Fruit fly (Drosophila melanogaster) whole organism, embryonic: ENCODE data around the gene MAGE.

Source experiments
- CG10462 ChIP-seq: fragments of 200-800 bp; sonication (Bioruptor generic); optimal IDR thresholded peaks from 2 replicates; lab custom pipeline; 2016; ENCODE audit warnings: missing biosample characterization, missing genetic modification characterization
- CG10543 ChIP-seq: fragments of 200-800 bp; sonication (Bioruptor generic); optimal IDR thresholded peaks from 3 replicates; lab custom pipeline; 2017; ENCODE audit warnings: missing biosample characterization, mild to moderate bottlenecking, missing genetic modification characterization, moderate library complexity
- CG10654 ChIP-seq: fragments of 200-800 bp; sonication (Bioruptor generic); optimal IDR thresholded peaks from 2 replicates; lab custom pipeline; 2016; ENCODE audit warnings: missing biosample characterization, missing genetic modification characterization
- CG12155 ChIP-seq: fragments of 200-800 bp; sonication (Bioruptor generic); optimal IDR thresholded peaks from 3 replicates; lab custom pipeline; 2016; ENCODE audit warnings: missing biosample characterization, missing genetic modification characterization
- CG13775 ChIP-seq: fragments of 200-800 bp; sonication (Bioruptor generic); optimal IDR thresholded peaks from 3 replicates; lab custom pipeline; 2017; ENCODE audit warnings: missing biosample characterization, mild to moderate bottlenecking, missing genetic modification characterization
- CG15479 ChIP-seq: fragments of 200-800 bp; sonication (Bioruptor generic); optimal IDR thresholded peaks from 3 replicates; lab custom pipeline; 2019; ENCODE audit warnings: missing biosample characterization, mild to moderate bottlenecking, missing genetic modification characterization, moderate library complexity
- CG15514 ChIP-seq: fragments of 200-800 bp; sonication (Bioruptor generic); optimal IDR thresholded peaks from 3 replicates; lab custom pipeline; 2017; ENCODE audit warnings: missing biosample characterization, missing genetic modification characterization, mild to moderate bottlenecking, moderate library complexity, missing genetic modification reagents
- CG16815 ChIP-seq: fragments of 200-800 bp; sonication (Bioruptor generic); optimal IDR thresholded peaks from 3 replicates; lab custom pipeline; 2017; ENCODE audit warnings: missing biosample characterization, mild to moderate bottlenecking, missing genetic modification characterization
- CG18599 ChIP-seq: fragments of 200-800 bp; sonication (Bioruptor generic); optimal IDR thresholded peaks from 3 replicates; lab custom pipeline; 2017; ENCODE audit warnings: missing biosample characterization, missing genetic modification characterization, mild to moderate bottlenecking, moderate library complexity, missing genetic modification reagents
- CG2875 ChIP-seq: fragments of 200-800 bp; sonication (Bioruptor generic); optimal IDR thresholded peaks from 2 replicates; lab custom pipeline; 2017; ENCODE audit warnings: missing biosample characterization, mild to moderate bottlenecking, missing genetic modification characterization, missing genetic modification reagents
- CG4328 ChIP-seq: fragments of 200-800 bp; sonication (Bioruptor generic); optimal IDR thresholded peaks from 3 replicates; lab custom pipeline; 2017; ENCODE audit warnings: missing biosample characterization, missing genetic modification reagents, missing genetic modification characterization
- CG43689 ChIP-seq: fragments of 200-800 bp; sonication (Bioruptor generic); IDR thresholded peaks from 2 replicates; pipeline ENCODE4 v1.3.6; 2022; ENCODE audit warnings: missing biosample characterization, missing genetic modification characterization
- CG4617 ChIP-seq: fragments of 200-800 bp; sonication (Bioruptor generic); optimal IDR thresholded peaks from 3 replicates; lab custom pipeline; 2016; ENCODE audit warnings: missing biosample characterization, missing genetic modification characterization, borderline replicate concordance
- CG7556 ChIP-seq: fragments of 200-800 bp; sonication (Bioruptor generic); optimal IDR thresholded peaks from 2 replicates; lab custom pipeline; 2017; ENCODE audit warnings: missing biosample characterization, mild to moderate bottlenecking, missing genetic modification characterization
- CG7786 ChIP-seq: fragments of 200-800 bp; sonication (Bioruptor generic); optimal IDR thresholded peaks from 2 replicates; lab custom pipeline; 2016; ENCODE audit warnings: missing biosample characterization, missing genetic modification characterization
- CG7928 ChIP-seq: fragments of 200-800 bp; sonication (Bioruptor generic); optimal IDR thresholded peaks from 2 replicates; lab custom pipeline; 2017; ENCODE audit warnings: missing biosample characterization, mild to moderate bottlenecking, missing genetic modification characterization
- CG8359 ChIP-seq: fragments of 200-800 bp; sonication (Bioruptor generic); optimal IDR thresholded peaks from 2 replicates; lab custom pipeline; 2017; ENCODE audit warnings: missing biosample characterization, mild to moderate bottlenecking, missing genetic modification characterization, borderline replicate concordance
- CG8924 ChIP-seq: fragments of 200-800 bp; optimal IDR thresholded peaks from 3 replicates; lab custom pipeline; 2019; ENCODE audit warnings: missing biosample characterization, mild to moderate bottlenecking, missing genetic modification characterization, moderate library complexity
- CG9817 ChIP-seq: fragments of 200-800 bp; sonication (Bioruptor generic); optimal IDR thresholded peaks from 2 replicates; lab custom pipeline; 2018; ENCODE audit warnings: missing biosample characterization, mild to moderate bottlenecking, missing genetic modification characterization, moderate library complexity
- CG9932 ChIP-seq: fragments of 200-800 bp; sonication (Bioruptor generic); IDR thresholded peaks from 2 replicates; pipeline ENCODE4 v1.3.6; 2022; ENCODE audit warnings: missing biosample characterization, missing genetic modification characterization
- Dll ChIP-seq: fragments of 200-800 bp; sonication (Bioruptor generic); IDR thresholded peaks from 4 replicates; pipeline ENCODE4 v1.3.6; 2022; ENCODE audit warnings: missing biosample characterization, missing genetic modification characterization; ENCODE audit not compliant: partially characterized antibody
- ERR ChIP-seq: fragments of 200-800 bp; sonication (Bioruptor generic); optimal IDR thresholded peaks from 2 replicates; lab custom pipeline; 2016; ENCODE audit warnings: missing biosample characterization, missing genetic modification characterization
- Gug ChIP-seq: fragments of 200-800 bp; sonication (Bioruptor generic); IDR thresholded peaks from 4 replicates; pipeline ENCODE4 v1.3.6; 2022; ENCODE audit warnings: missing biosample characterization, missing genetic modification characterization
- H2.0 ChIP-seq: fragments of 200-800 bp; sonication (Bioruptor generic); IDR thresholded peaks from 2 replicates; pipeline ENCODE4 v1.3.6; 2022; ENCODE audit warnings: missing biosample characterization, missing genetic modification characterization
- Hr51 ChIP-seq, 2 experiments: fragments of 200-800 bp; sonication (Bioruptor generic); optimal IDR thresholded peaks; 2 replicates in 1 of 2; 3 replicates in 1 of 2; lab custom pipeline; 2016 to 2018; ENCODE audit warnings: missing biosample characterization in 2 of 2, missing genetic modification characterization in 2 of 2, mild to moderate bottlenecking in 1 of 2, moderate library complexity in 1 of 2
- Max ChIP-seq: fragments of 200-800 bp; sonication (Bioruptor generic); optimal IDR thresholded peaks from 2 replicates; lab custom pipeline; 2016; ENCODE audit warnings: missing biosample characterization, mild to moderate bottlenecking, missing genetic modification characterization
- Opbp ChIP-seq: fragments of 200-800 bp; sonication (Bioruptor generic); IDR thresholded peaks from 3 replicates; pipeline ENCODE4 v1.3.6; 2022; ENCODE audit warnings: missing biosample characterization, missing genetic modification characterization; ENCODE audit not compliant: partially characterized antibody
- Spps ChIP-seq: fragments of 200-800 bp; sonication (Bioruptor generic); optimal IDR thresholded peaks from 2 replicates; lab custom pipeline; 2018; ENCODE audit warnings: missing biosample characterization, mild to moderate bottlenecking, missing genetic modification characterization
- Sry-β ChIP-seq: fragments of 200-800 bp; sonication (Bioruptor generic); optimal IDR thresholded peaks from 2 replicates; lab custom pipeline; 2018; ENCODE audit warnings: missing biosample characterization, mild to moderate bottlenecking, missing genetic modification characterization, moderate library complexity
- YL-1 ChIP-seq: fragments of 200-800 bp; sonication (Bioruptor generic); optimal IDR thresholded peaks from 3 replicates; lab custom pipeline; 2017; ENCODE audit warnings: missing biosample characterization, mild to moderate bottlenecking, missing genetic modification characterization
- cg ChIP-seq: fragments of 200-800 bp; sonication (Bioruptor generic); optimal IDR thresholded peaks from 3 replicates; lab custom pipeline; 2019; ENCODE audit warnings: missing biosample characterization, mild to moderate bottlenecking, missing genetic modification characterization, moderate library complexity
- crc ChIP-seq: fragments of 200-800 bp; sonication (Bioruptor generic); optimal IDR thresholded peaks from 2 replicates; lab custom pipeline; 2016; ENCODE audit warnings: missing biosample characterization, missing genetic modification characterization
- croc ChIP-seq: fragments of 200-800 bp; sonication (Bioruptor generic); conservative IDR thresholded peaks from 3 replicates; pipeline ENCODE4 v1.3.6; 2022; ENCODE audit warnings: missing biosample characterization, missing genetic modification characterization
- crp ChIP-seq, 2 experiments: fragments of 200-800 bp; sonication (Bioruptor generic); optimal IDR thresholded peaks; 2 replicates in 1 of 2; 3 replicates in 1 of 2; lab custom pipeline; 2017; ENCODE audit warnings: missing biosample characterization in 2 of 2, missing genetic modification characterization in 2 of 2, mild to moderate bottlenecking in 1 of 2, moderate library complexity in 1 of 2
- eyg ChIP-seq: fragments of 200-800 bp; sonication (Bioruptor generic); optimal IDR thresholded peaks from 3 replicates; lab custom pipeline; 2016; ENCODE audit warnings: missing biosample characterization, missing genetic modification characterization
- insv ChIP-seq, 2 experiments: fragments of 200-800 bp; sonication (Bioruptor generic); optimal IDR thresholded peaks; 3 replicates each; lab custom pipeline; 2016 to 2018; ENCODE audit warnings: missing biosample characterization in 2 of 2, missing genetic modification characterization in 2 of 2
- lab ChIP-seq: fragments of 200-800 bp; sonication (Bioruptor generic); optimal IDR thresholded peaks from 3 replicates; lab custom pipeline; 2017; ENCODE audit warnings: missing biosample characterization, missing genetic modification characterization, mild to moderate bottlenecking, moderate library complexity, missing genetic modification reagents
- lola ChIP-seq, 3 experiments: fragments of >200 bp in 2 of 3; fragments of 200-800 bp in 1 of 3; sonication (Bioruptor generic) in 1 of 3; optimal IDR thresholded peaks; 2 replicates each; lab custom pipeline; 2017 to 2019; ENCODE audit warnings: missing biosample characterization in 3 of 3, missing genetic modification characterization in 3 of 3, mild to moderate bottlenecking in 1 of 3, moderate library complexity in 1 of 3
- oc ChIP-seq: fragments of 200-800 bp; sonication (Bioruptor generic); optimal IDR thresholded peaks from 2 replicates; lab custom pipeline; 2018; ENCODE audit warnings: missing biosample characterization, mild to moderate bottlenecking, missing genetic modification characterization, moderate library complexity
- p53 ChIP-seq: fragments of 200-800 bp; sonication (Bioruptor generic); optimal IDR thresholded peaks from 2 replicates; lab custom pipeline; 2016; ENCODE audit warnings: missing biosample characterization, missing genetic modification characterization
- prd ChIP-seq, 3 experiments: fragments of >200 bp in 2 of 3; fragments of 200-800 bp in 1 of 3; sonication (Bioruptor generic) in 1 of 3; optimal IDR thresholded peaks in 2 of 3; IDR thresholded peaks in 1 of 3; 2 replicates in 2 of 3; 3 replicates in 1 of 3; pipeline versions ENCODE4 v1.3.6 to Lab custom; 2017 to 2022; ENCODE audit warnings: missing biosample characterization in 1 of 3, missing genetic modification characterization in 1 of 3
- ro ChIP-seq: fragments of 200-800 bp; sonication (Bioruptor generic); IDR thresholded peaks from 2 replicates; pipeline ENCODE4 v1.3.6; 2022; ENCODE audit warnings: missing biosample characterization, missing genetic modification characterization
- sr ChIP-seq: fragments of 200-800 bp; sonication (Bioruptor generic); IDR thresholded peaks from 3 replicates; pipeline ENCODE4 v1.3.6; 2022; ENCODE audit warnings: missing biosample characterization, missing genetic modification characterization
- tup ChIP-seq: fragments of 200-800 bp; sonication (Bioruptor generic); optimal IDR thresholded peaks from 2 replicates; lab custom pipeline; 2016; ENCODE audit warnings: missing biosample characterization, mild to moderate bottlenecking, missing genetic modification characterization, moderate library complexity
- wek ChIP-seq: fragments of 200-800 bp; sonication (Bioruptor generic); optimal IDR thresholded peaks from 3 replicates; lab custom pipeline; 2018; ENCODE audit warnings: missing biosample characterization, mild to moderate bottlenecking, missing genetic modification characterization, moderate library complexity
- zen2 ChIP-seq: fragments of 200-800 bp; sonication (Bioruptor generic); IDR thresholded peaks from 3 replicates; pipeline ENCODE4 v1.3.6; 2022; ENCODE audit warnings: missing biosample characterization, missing genetic modification characterization; ENCODE audit not compliant: partially characterized antibody

MAGE gene

dm6 chr3R:7108589-7109312, 46.2 kb downstream of the MAGE start (continued):
- peak in 1 of 3 experiments; percentile 99 for TF ChIP-seq lola (GFP tag; optimal IDR thresholded peaks at IDR 0.05; lab: Kevin White, UChicago)
- TF ChIP-seq CG10462 (GFP tag; lab: Kevin White, UChicago) = peak; percentile 98
- peak; percentile 97 for TF ChIP-seq Spps (tag; lab: Kevin White, UChicago)
- TF ChIP-seq p53 = peak; percentile 4
- TF ChIP-seq CG43689 (GFP tag; lab: Robert Waterston, UW) = no peak
- peak; percentile 98 for TF ChIP-seq CG8924 (tag; lab: Kevin White, UChicago)
- TF ChIP-seq crp (GFP tag; optimal IDR thresholded peaks at IDR 0.05; lab: Kevin White, UChicago) = peak; percentile 41 to 60
- no peak for TF ChIP-seq Opbp (GFP tag; lab: Robert Waterston, UW)
- peak; percentile 85 for TF ChIP-seq lab
- peak; percentile 51 for TF ChIP-seq CG15479
- peak; percentile 92 for TF ChIP-seq CG2875 (GFP tag; lab: Kevin White, UChicago)
- TF ChIP-seq CG10654 (GFP tag; lab: Kevin White, UChicago) = peak; percentile 94
- peak; percentile 97 for TF ChIP-seq croc (GFP tag; lab: Robert Waterston, UW)
- peak; percentile 83 for TF ChIP-seq CG7786 (GFP tag; lab: Kevin White, UChicago)
- peak; percentile 68 for TF ChIP-seq CG9817 (tag; lab: Kevin White, UChicago)
- peak; percentile 95 for TF ChIP-seq cg (GFP tag; lab: Kevin White, UChicago)
- no peak for TF ChIP-seq CG9932 (GFP tag; lab: Robert Waterston, UW)
- TF ChIP-seq Sry-β = peak; percentile 68
- peak; percentile 69 to 96 for TF ChIP-seq Hr51 (GFP tag; optimal IDR thresholded peaks at IDR 0.05; lab: Kevin White, UChicago)
- TF ChIP-seq Dll = no peak
- TF ChIP-seq oc (tag; lab: Kevin White, UChicago) = peak; percentile 97
- TF ChIP-seq CG18599 (GFP tag; lab: Kevin White, UChicago) = peak; percentile 86
- TF ChIP-seq YL-1 (GFP tag; lab: Kevin White, UChicago) = peak; percentile 77
- no peak for TF ChIP-seq ro (GFP tag; lab: Robert Waterston, UW)
- TF ChIP-seq Max = peak; percentile 92
- TF ChIP-seq crc (GFP tag; lab: Kevin White, UChicago) = peak; percentile 75
- peak; percentile 92 for TF ChIP-seq CG16815 (GFP tag; lab: Kevin White, UChicago)
- peak; percentile 94 for TF ChIP-seq CG13775 (GFP tag; lab: Kevin White, UChicago)
- peak; percentile 83 for TF ChIP-seq eyg (GFP tag; lab: Kevin White, UChicago)
- peak; percentile 44 for TF ChIP-seq CG15514 (GFP tag; lab: Kevin White, UChicago)
- peak; percentile 63 for TF ChIP-seq tup
- TF ChIP-seq CG7928 = peak; percentile 11
- TF ChIP-seq H2.0 (GFP tag; lab: Robert Waterston, UW) = no peak
- TF ChIP-seq Gug (GFP tag; lab: Robert Waterston, UW) = peak; percentile 63; the same call in 3 of the 4 replicates
- peak; percentile 87 for TF ChIP-seq CG8359 (GFP tag; lab: Kevin White, UChicago)
- TF ChIP-seq prd (optimal IDR thresholded peaks at IDR 0.05; lab: Kevin White, UChicago) = no peak
- TF ChIP-seq prd (GFP tag; IDR thresholded peaks at IDR 0.05; lab: Robert Waterston, UW) = no peak
- TF ChIP-seq insv (GFP tag; optimal IDR thresholded peaks at IDR 0.05; lab: Kevin White, UChicago) = no peak
- TF ChIP-seq CG4328 (GFP tag; lab: Kevin White, UChicago) = peak; percentile 88
- peak; percentile 87 for TF ChIP-seq CG12155
- peak; percentile 90 for TF ChIP-seq CG7556 (GFP tag; lab: Kevin White, UChicago)
- peak; percentile 91 for TF ChIP-seq CG4617 (GFP tag; lab: Kevin White, UChicago)
- TF ChIP-seq wek (GFP tag; lab: Kevin White, UChicago) = peak; percentile 58
- peak; percentile 22 for TF ChIP-seq ERR (GFP tag; lab: Kevin White, UChicago)
- TF ChIP-seq sr (GFP tag; lab: Robert Waterston, UW) = no peak
- no peak for TF ChIP-seq zen2 (GFP tag; lab: Robert Waterston, UW)
- TF ChIP-seq CG10543 (GFP tag; lab: Kevin White, UChicago) = no peak
